Fruit fly (Drosophila melanogaster): ENCODE results near the gene CG6885.
A peak's percentile ranks its signal among the peaks of the same experiment; 100 is the strongest.

Gene CG6885

dm6 chr3L:18747953-18748756, 3.9 kb downstream of the CG6885 start, which contains the start of the genes Nufip and Atg3 (continued):
- no peak for TF ChIP-seq E2f1 (GFP tag; IDR thresholded peaks at IDR 0.05)
- TF ChIP-seq BEAF-32 (GFP tag; optimal IDR thresholded peaks at IDR 0.05), result peak; percentile 88
- no peak for TF ChIP-seq CG1647 (GFP tag; optimal IDR thresholded peaks at IDR 0.05)
- no peak for TF ChIP-seq Bteb2 (GFP tag; optimal IDR thresholded peaks at IDR 0.05)
- TF ChIP-seq Med (GFP tag), result peak; percentile 52
- TF ChIP-seq pan (optimal IDR thresholded peaks at IDR 0.05), result no peak
- TF ChIP-seq pan (GFP tag; optimal IDR thresholded peaks at IDR 0.05 in 1 of 2, IDR thresholded peaks at IDR 0.05 in 1 of 2), result no peak
- no peak for TF ChIP-seq CG18011 (GFP tag; optimal IDR thresholded peaks at IDR 0.05)
- no peak for TF ChIP-seq CG6654 (GFP tag; optimal IDR thresholded peaks at IDR 0.05)
- no peak for TF ChIP-seq Optix (GFP tag; IDR thresholded peaks at IDR 0.05)
- no peak for TF ChIP-seq bigmax (GFP tag; optimal IDR thresholded peaks at IDR 0.05)
- peak; percentile 1 for TF ChIP-seq CG3065 (GFP tag; optimal IDR thresholded peaks at IDR 0.05)
- TF ChIP-seq bsh (GFP tag; optimal IDR thresholded peaks at IDR 0.05), result no peak
- TF ChIP-seq CG31441 (GFP tag; IDR thresholded peaks at IDR 0.05), result peak; percentile 51
- TF ChIP-seq CG1233 (GFP tag; optimal IDR thresholded peaks at IDR 0.05), result peak; percentile 14
- TF ChIP-seq dmrt99B (tag; optimal IDR thresholded peaks at IDR 0.05), result peak; percentile 22
- no peak for TF ChIP-seq Ravus (GFP tag; IDR thresholded peaks at IDR 0.05)
- no peak for TF ChIP-seq kni (GFP tag; optimal IDR thresholded peaks at IDR 0.05)
- no peak for TF ChIP-seq CG10147 (GFP tag; optimal IDR thresholded peaks at IDR 0.05)
- TF ChIP-seq esg (GFP tag; conservative IDR thresholded peaks at IDR 0.05), result no peak
- peak; percentile 11 for TF ChIP-seq Hr3 (GFP tag; optimal IDR thresholded peaks at IDR 0.05)
- TF ChIP-seq nerfin-1 (tag; optimal IDR thresholded peaks at IDR 0.05), result peak; percentile 16
- peak; percentile 31 for TF ChIP-seq dm (GFP tag; optimal IDR thresholded peaks at IDR 0.05)
- TF ChIP-seq chif (GFP tag; optimal IDR thresholded peaks at IDR 0.05), result peak in 1 of 2 experiments; percentile 36
- TF ChIP-seq danr (GFP tag; IDR thresholded peaks at IDR 0.05), result no peak
- peak; percentile 80 for TF ChIP-seq unc-4 (GFP tag; IDR thresholded peaks at IDR 0.05; ENCODE audit: partially characterized antibody)
- no peak for TF ChIP-seq en (GFP tag; optimal IDR thresholded peaks at IDR 0.05)
- no peak for TF ChIP-seq btn (GFP tag; optimal IDR thresholded peaks at IDR 0.05)
- TF ChIP-seq CG12155 (GFP tag; optimal IDR thresholded peaks at IDR 0.05), result peak; percentile 1
- TF ChIP-seq CG11560 (tag; IDR thresholded peaks at IDR 0.05), result no peak
- TF ChIP-seq gsb (GFP tag; IDR thresholded peaks at IDR 0.05), result no peak
- TF ChIP-seq nau (GFP tag; optimal IDR thresholded peaks at IDR 0.05), result no peak
- peak; percentile 57; the same call in 2 of the 3 replicates for TF ChIP-seq zen2 (GFP tag; IDR thresholded peaks at IDR 0.05; ENCODE audit: partially characterized antibody)
- TF ChIP-seq Ets97D (GFP tag; optimal IDR thresholded peaks at IDR 0.05), result peak; percentile 30
- TF ChIP-seq CG12391 (tag; optimal IDR thresholded peaks at IDR 0.05), result peak; percentile 66
- no peak for TF ChIP-seq fd96Cb (tag; optimal IDR thresholded peaks at IDR 0.05)
- peak; percentile 68 for TF ChIP-seq chn (GFP tag; optimal IDR thresholded peaks at IDR 0.05)
- TF ChIP-seq CG12659 (GFP tag; optimal IDR thresholded peaks at IDR 0.05), result peak; percentile 69
- TF ChIP-seq Dek (tag; optimal IDR thresholded peaks at IDR 0.05), result peak; percentile 13
- peak; percentile 74 for TF ChIP-seq CG2116 (GFP tag; optimal IDR thresholded peaks at IDR 0.05)
- TF ChIP-seq disco-r (GFP tag; optimal IDR thresholded peaks at IDR 0.05), result no peak
- TF ChIP-seq gem (tag; optimal IDR thresholded peaks at IDR 0.05), result peak; percentile 64
- no peak for TF ChIP-seq trh (GFP tag; optimal IDR thresholded peaks at IDR 0.05)
- TF ChIP-seq H2.0 (GFP tag; IDR thresholded peaks at IDR 0.05), result no peak
- TF ChIP-seq sim (GFP tag; IDR thresholded peaks at IDR 0.05), result no peak
- TF ChIP-seq CG14965 (GFP tag; optimal IDR thresholded peaks at IDR 0.05; ENCODE audit: borderline replicate concordance), result no peak
- peak; percentile 55 for TF ChIP-seq CG10267 (tag; optimal IDR thresholded peaks at IDR 0.05)
- TF ChIP-seq CG8478 (optimal IDR thresholded peaks at IDR 0.05), result no peak
- TF ChIP-seq CG13424 (tag; optimal IDR thresholded peaks at IDR 0.05), result peak; percentile 60
- TF ChIP-seq gce (GFP tag; IDR thresholded peaks at IDR 0.05), result no peak

Measured in whole organism, embryonic.